Fruit fly (Drosophila melanogaster) whole organism, embryonic: ENCODE results near the gene CG5934.

Experiments used
- Abd-B ChIP-seq: fragments of 200-800 bp; sonication (Bioruptor generic); optimal IDR thresholded peaks from 2 replicates; lab custom pipeline; 2018; ENCODE audit warnings: missing biosample characterization, mild to moderate bottlenecking, missing genetic modification characterization, moderate library complexity
- Aef1 ChIP-seq: fragments of 200-800 bp; sonication (Bioruptor generic); IDR thresholded peaks from 3 replicates; pipeline ENCODE4 v1.3.6; 2022; ENCODE audit warnings: missing biosample characterization, missing genetic modification characterization
- Atf-2 ChIP-seq: fragments of 200-800 bp; sonication (Bioruptor generic); optimal IDR thresholded peaks from 2 replicates; lab custom pipeline; 2016; ENCODE audit warnings: missing biosample characterization, missing genetic modification characterization
- B-H2 ChIP-seq: fragments of 200-800 bp; sonication (Bioruptor generic); optimal IDR thresholded peaks from 2 replicates; lab custom pipeline; 2018; ENCODE audit warnings: missing biosample characterization, mild to moderate bottlenecking, missing genetic modification characterization
- Bteb2 ChIP-seq: fragments of 200-800 bp; sonication (Bioruptor generic); optimal IDR thresholded peaks from 2 replicates; lab custom pipeline; 2016; ENCODE audit warnings: missing biosample characterization, missing genetic modification characterization
- CG10366 ChIP-seq: fragments of 200-800 bp; sonication (Bioruptor generic); IDR thresholded peaks from 2 replicates; pipeline ENCODE4 v1.3.6; 2022; ENCODE audit warnings: missing biosample characterization, missing genetic modification characterization
- CG1233 ChIP-seq: fragments of 200-800 bp; sonication (Bioruptor generic); optimal IDR thresholded peaks from 4 replicates; lab custom pipeline; 2018; ENCODE audit warnings: missing biosample characterization, mild to moderate bottlenecking, missing genetic modification characterization
- CG12942 ChIP-seq: fragments of 200-800 bp; sonication (Bioruptor generic); optimal IDR thresholded peaks from 3 replicates; lab custom pipeline; 2016; ENCODE audit warnings: missing biosample characterization, missing genetic modification characterization
- CG13287 ChIP-seq: fragments of 200-800 bp; sonication (Bioruptor generic); IDR thresholded peaks from 2 replicates; pipeline ENCODE4 v1.3.6; 2022; ENCODE audit warnings: missing biosample characterization, missing genetic modification characterization; ENCODE audit not compliant: partially characterized antibody
- CG1529 ChIP-seq: fragments of 200-800 bp; sonication (Bioruptor generic); optimal IDR thresholded peaks from 3 replicates; lab custom pipeline; 2018; ENCODE audit warnings: missing biosample characterization, missing genetic modification characterization
- CG16813 ChIP-seq: fragments of 200-800 bp; sonication (Bioruptor generic); IDR thresholded peaks from 3 replicates; pipeline ENCODE4 v1.3.6; 2022; ENCODE audit warnings: missing biosample characterization, missing genetic modification characterization; ENCODE audit not compliant: partially characterized antibody
- CG16863 ChIP-seq: fragments of 200-800 bp; sonication (Bioruptor generic); optimal IDR thresholded peaks from 3 replicates; lab custom pipeline; 2016; ENCODE audit warnings: missing biosample characterization, missing genetic modification characterization
- CG17385 ChIP-seq: fragments of 200-800 bp; sonication (Bioruptor generic); optimal IDR thresholded peaks from 3 replicates; lab custom pipeline; 2018; ENCODE audit warnings: missing biosample characterization, mild to moderate bottlenecking, missing genetic modification characterization
- CG31441 ChIP-seq: fragments of 200-800 bp; sonication (Bioruptor generic); IDR thresholded peaks from 2 replicates; pipeline ENCODE4 v1.3.6; 2022; ENCODE audit warnings: missing biosample characterization, missing genetic modification characterization
- CG3407 ChIP-seq: fragments of 200-800 bp; sonication (Bioruptor generic); optimal IDR thresholded peaks from 2 replicates; lab custom pipeline; 2018; ENCODE audit warnings: missing biosample characterization, mild to moderate bottlenecking, missing genetic modification characterization
- CG3847 ChIP-seq: fragments of 200-800 bp; sonication (Bioruptor generic); IDR thresholded peaks from 2 replicates; pipeline ENCODE4 v1.3.6; 2022; ENCODE audit warnings: missing biosample characterization, missing genetic modification characterization
- CG3995 ChIP-seq: fragments of 200-800 bp; sonication (Bioruptor generic); optimal IDR thresholded peaks from 3 replicates; lab custom pipeline; 2016; ENCODE audit warnings: missing biosample characterization, missing genetic modification characterization
- CG4282 ChIP-seq: fragments of 200-800 bp; sonication (Bioruptor generic); optimal IDR thresholded peaks from 2 replicates; lab custom pipeline; 2016; ENCODE audit warnings: missing biosample characterization, missing genetic modification characterization
- CG7839 ChIP-seq: fragments of 200-800 bp; sonication (Bioruptor generic); optimal IDR thresholded peaks from 3 replicates; lab custom pipeline; 2018; ENCODE audit warnings: missing biosample characterization, mild to moderate bottlenecking, missing genetic modification characterization, moderate library complexity
- CG8924 ChIP-seq: fragments of 200-800 bp; optimal IDR thresholded peaks from 3 replicates; lab custom pipeline; 2019; ENCODE audit warnings: missing biosample characterization, mild to moderate bottlenecking, missing genetic modification characterization, moderate library complexity
- CG9817 ChIP-seq: fragments of 200-800 bp; sonication (Bioruptor generic); optimal IDR thresholded peaks from 2 replicates; lab custom pipeline; 2018; ENCODE audit warnings: missing biosample characterization, mild to moderate bottlenecking, missing genetic modification characterization, moderate library complexity
- CHES-1-like ChIP-seq: fragments of 200-800 bp; sonication (Bioruptor generic); optimal IDR thresholded peaks from 2 replicates; lab custom pipeline; 2016; ENCODE audit warnings: missing biosample characterization, missing genetic modification characterization
- Dref ChIP-seq: fragments of 200-800 bp; sonication (Bioruptor generic); IDR thresholded peaks from 2 replicates; pipeline ENCODE4 v1.3.6; 2022; ENCODE audit warnings: missing biosample characterization, missing genetic modification characterization
- Eip74EF ChIP-seq, 2 experiments: fragments of 200-800 bp in 1 of 2; fragments of >200 bp in 1 of 2; sonication (Bioruptor generic) in 1 of 2; optimal IDR thresholded peaks; 2 replicates each; lab custom pipeline; 2017 to 2019; ENCODE audit warnings: missing biosample characterization in 2 of 2, missing genetic modification characterization in 2 of 2, mild to moderate bottlenecking in 1 of 2, moderate library complexity in 1 of 2
- Hsf ChIP-seq: fragments of 200-800 bp; sonication (Bioruptor generic); optimal IDR thresholded peaks from 3 replicates; lab custom pipeline; 2016; ENCODE audit warnings: missing biosample characterization, missing genetic modification characterization
- Lpt ChIP-seq: fragments of >200 bp; optimal IDR thresholded peaks from 2 replicates; lab custom pipeline; 2018; ENCODE audit warnings: missing biosample characterization, missing genetic modification characterization
- Med ChIP-seq: fragments of 200-800 bp; sonication (Bioruptor generic); peaks from one replicate; lab custom pipeline; 2016; ENCODE audit warnings: missing biosample characterization, missing genetic modification characterization, mild to moderate bottlenecking, inconsistent platforms, moderate library complexity
- Oli ChIP-seq: fragments of 200-800 bp; sonication (Bioruptor generic); optimal IDR thresholded peaks from 2 replicates; lab custom pipeline; 2018; ENCODE audit warnings: missing biosample characterization, mild to moderate bottlenecking, missing genetic modification characterization, moderate library complexity
- Ptx1 ChIP-seq: fragments of 200-800 bp; sonication (Bioruptor generic); IDR thresholded peaks from 2 replicates; pipeline ENCODE4 v1.3.6; 2022; ENCODE audit warnings: missing biosample characterization, missing genetic modification characterization
- Six4 ChIP-seq: fragments of 200-800 bp; sonication (Bioruptor generic); optimal IDR thresholded peaks from 2 replicates; lab custom pipeline; 2016; ENCODE audit warnings: missing biosample characterization, missing genetic modification characterization
- Sry-δ ChIP-seq: fragments of 200-800 bp; sonication (Bioruptor generic); optimal IDR thresholded peaks from 2 replicates; lab custom pipeline; 2016; ENCODE audit warnings: missing biosample characterization, missing genetic modification characterization
- caup ChIP-seq: fragments of 200-800 bp; sonication (Bioruptor generic); optimal IDR thresholded peaks from 3 replicates; lab custom pipeline; 2017; ENCODE audit warnings: missing biosample characterization, mild to moderate bottlenecking, missing genetic modification characterization, moderate library complexity; ENCODE audit not compliant: severe bottlenecking
- cg ChIP-seq: fragments of 200-800 bp; sonication (Bioruptor generic); optimal IDR thresholded peaks from 3 replicates; lab custom pipeline; 2019; ENCODE audit warnings: missing biosample characterization, mild to moderate bottlenecking, missing genetic modification characterization, moderate library complexity
- crp ChIP-seq, 2 experiments: fragments of 200-800 bp; sonication (Bioruptor generic); optimal IDR thresholded peaks; 2 replicates in 1 of 2; 3 replicates in 1 of 2; lab custom pipeline; 2017; ENCODE audit warnings: missing biosample characterization in 2 of 2, missing genetic modification characterization in 2 of 2, mild to moderate bottlenecking in 1 of 2, moderate library complexity in 1 of 2
- dati ChIP-seq: fragments of 200-800 bp; sonication (Bioruptor generic); IDR thresholded peaks from 2 replicates; pipeline ENCODE4 v1.3.6; 2022; ENCODE audit warnings: missing biosample characterization, missing genetic modification characterization
- grn ChIP-seq: fragments of 200-800 bp; sonication (Bioruptor generic); optimal IDR thresholded peaks from 3 replicates; lab custom pipeline; 2017; ENCODE audit warnings: missing biosample characterization, missing genetic modification characterization
- lilli ChIP-seq: fragments of 200-800 bp; sonication (Bioruptor generic); optimal IDR thresholded peaks from 3 replicates; lab custom pipeline; 2016; ENCODE audit warnings: missing biosample characterization, missing genetic modification characterization
- nmo ChIP-seq: fragments of 200-800 bp; sonication (Bioruptor generic); optimal IDR thresholded peaks from 2 replicates; lab custom pipeline; 2018; ENCODE audit warnings: missing biosample characterization, mild to moderate bottlenecking, missing genetic modification characterization, moderate library complexity
- p53 ChIP-seq: fragments of 200-800 bp; sonication (Bioruptor generic); optimal IDR thresholded peaks from 2 replicates; lab custom pipeline; 2016; ENCODE audit warnings: missing biosample characterization, missing genetic modification characterization
- peb ChIP-seq: fragments of 200-800 bp; sonication (Bioruptor generic); IDR thresholded peaks from 2 replicates; pipeline ENCODE4 v1.3.6; 2022; ENCODE audit warnings: missing biosample characterization, missing genetic modification characterization
- rib ChIP-seq: fragments of 200-800 bp; sonication (Bioruptor generic); IDR thresholded peaks from 2 replicates; pipeline ENCODE4 v1.3.6; 2022; ENCODE audit warnings: missing biosample characterization, missing genetic modification characterization
- so ChIP-seq: fragments of 200-800 bp; sonication (Bioruptor generic); IDR thresholded peaks from 3 replicates; pipeline ENCODE4 v1.3.6; 2022; ENCODE audit warnings: missing biosample characterization, missing genetic modification characterization
- sob ChIP-seq: fragments of 200-800 bp; sonication (Bioruptor generic); IDR thresholded peaks from 2 replicates; pipeline ENCODE4 v1.3.6; 2022; ENCODE audit warnings: missing biosample characterization, missing genetic modification characterization
- sqz ChIP-seq: fragments of 200-800 bp; sonication (Bioruptor generic); optimal IDR thresholded peaks from 3 replicates; lab custom pipeline; 2018; ENCODE audit warnings: missing biosample characterization, mild to moderate bottlenecking, missing genetic modification characterization
- sug ChIP-seq: fragments of 200-800 bp; optimal IDR thresholded peaks from 2 replicates; lab custom pipeline; 2019; ENCODE audit warnings: missing biosample characterization, mild to moderate bottlenecking, missing genetic modification characterization, moderate library complexity
- ttk ChIP-seq: fragments of 200-800 bp; sonication (Bioruptor generic); IDR thresholded peaks from 2 replicates; pipeline ENCODE4 v2.1.2; 2022; ENCODE audit warnings: missing biosample characterization, missing genetic modification characterization
- zen ChIP-seq: fragments of 200-800 bp; sonication (Bioruptor generic); optimal IDR thresholded peaks from 3 replicates; lab custom pipeline; 2018; ENCODE audit warnings: missing biosample characterization, mild to moderate bottlenecking, missing genetic modification characterization, moderate library complexity
- zfh1 ChIP-seq: fragments of 200-800 bp; sonication (Bioruptor generic); IDR thresholded peaks from 3 replicates; pipeline ENCODE4 v1.3.6; 2022; ENCODE audit warnings: missing biosample characterization, missing genetic modification characterization

The CG5934 gene

dm6 chr3R:27273118-27274062 is at the start of gene CG5934 (continued):
- TF ChIP-seq CG31441 (GFP tag; lab: Robert Waterston, UW) (0 out of 2 replicates have a peak, but pooled peaks have one; percentile 8), CG13287 (GFP tag; lab: Robert Waterston, UW) (peak; percentile 24), CG3407 (GFP tag; lab: Kevin White, UChicago) (peak; percentile 7), zen (peak; percentile 24), Hsf (GFP tag; lab: Kevin White, UChicago) (peak; percentile 29), CG9817 (tag; lab: Kevin White, UChicago) (peak; percentile 36), sug (tag; lab: Kevin White, UChicago) (peak; percentile 26), ttk (peak; percentile 48; the same call in 1 of the 2 replicates), Oli (tag; lab: Kevin White, UChicago) (no peak), CG17385 (GFP tag; lab: Kevin White, UChicago) (peak; percentile 97), CG1233 (GFP tag; lab: Kevin White, UChicago) (no peak), zfh1 (peak; percentile 18; the same call in 1 of the 3 replicates), Six4 (GFP tag; lab: Kevin White, UChicago) (no peak), caup (GFP tag; lab: Kevin White, UChicago) (peak; percentile 27), so (GFP tag; lab: Robert Waterston, UW) (0 out of 3 replicates have a peak, but pooled peaks have one; percentile 27), CG1529 (GFP tag; lab: Kevin White, UChicago) (peak; percentile 8), CG16813 (GFP tag; lab: Robert Waterston, UW) (0 out of 3 replicates have a peak, but pooled peaks have one; percentile 20), cg (GFP tag; lab: Kevin White, UChicago) (peak; percentile 11), CG3847 (GFP tag; lab: Robert Waterston, UW) (peak; percentile 62), dati (GFP tag; lab: Robert Waterston, UW) (no peak), nmo (peak; percentile 26), CG4282 (peak; percentile 25), Aef1 (peak; percentile 27; the same call in 1 of the 3 replicates), CG16863 (GFP tag; lab: Kevin White, UChicago) (no peak), sqz (GFP tag; lab: Kevin White, UChicago) (peak; percentile 14), CG12942 (GFP tag; lab: Kevin White, UChicago) (peak; percentile 31), CHES-1-like (GFP tag; lab: Kevin White, UChicago) (peak; percentile 40), CG3995 (peak; percentile 25), sob (GFP tag; lab: Robert Waterston, UW) (peak; percentile 42), rib (GFP tag; lab: Robert Waterston, UW) (no peak), Dref (GFP tag; lab: Robert Waterston, UW) (peak; percentile 44), CG7839 (tag; lab: Kevin White, UChicago) (peak; percentile 21), Ptx1 (GFP tag; lab: Robert Waterston, UW) (peak; percentile 32; the same call in 1 of the 2 replicates), Bteb2 (GFP tag; lab: Kevin White, UChicago) (peak; percentile 19), Med (peak; percentile 88), crp (GFP tag; optimal IDR thresholded peaks at IDR 0.05; lab: Kevin White, UChicago) (peak in 1 of 2 experiments; percentile 72), Eip74EF (GFP tag; optimal IDR thresholded peaks at IDR 0.05; lab: Kevin White, UChicago) (peak in 1 of 2 experiments; percentile 12), peb (GFP tag; lab: Robert Waterston, UW) (no peak), Sry-δ (GFP tag; lab: Kevin White, UChicago) (peak; percentile 42), grn (peak; percentile 20), CG10366 (peak; percentile 23; the same call in 1 of the 2 replicates), Lpt (no peak), CG8924 (tag; lab: Kevin White, UChicago) (peak; percentile 4), Abd-B (GFP tag; lab: Kevin White, UChicago) (peak; percentile 32), Atf-2 (GFP tag; lab: Kevin White, UChicago) (peak; percentile 40), B-H2 (GFP tag; lab: Kevin White, UChicago) (peak; percentile 59), p53 (GFP tag; lab: Kevin White, UChicago) (no peak), lilli (peak; percentile 44)
